Worm (Caenorhabditis elegans): ENCODE results near the gene F58G1.7.

F58G1.7 gene

ce11 chrII:12948158-12948557, at the start of gene F58G1.7:
Gene F58G1.7, minus strand, starts transcription at chrII:12948258.
- TF ChIP-seq klf-2 (GFP tag; conservative IDR thresholded peaks at IDR 0.05) (no peak), T22C8.4 (GFP tag; IDR thresholded peaks at IDR 0.05) (no peak), flt-1 (GFP tag; IDR thresholded peaks at IDR 0.05) (no peak), med-1 (GFP tag; optimal IDR thresholded peaks at IDR 0.05; ENCODE audit: insufficient read depth) (no peak), ref-1 (GFP tag; conservative IDR thresholded peaks at IDR 0.05) (no peak), cog-1 (tag; optimal IDR thresholded peaks at IDR 0.05) (no peak), tab-1 (GFP tag; IDR thresholded peaks at IDR 0.05) (no peak)

- TF ChIP-seq T22C8.4 (GFP tag; IDR thresholded peaks at IDR 0.05) (no peak), ref-1 (GFP tag; conservative IDR thresholded peaks at IDR 0.05) (no peak), med-1 (GFP tag; optimal IDR thresholded peaks at IDR 0.05; ENCODE audit: insufficient read depth) (no peak), klf-2 (GFP tag; conservative IDR thresholded peaks at IDR 0.05) (no peak), flt-1 (GFP tag; IDR thresholded peaks at IDR 0.05) (no peak), cog-1 (tag; optimal IDR thresholded peaks at IDR 0.05) (no peak), ztf-23 (GFP tag; IDR thresholded peaks at IDR 0.05) (no peak), ztf-29 (GFP tag; IDR thresholded peaks at IDR 0.05) (no peak), tab-1 (GFP tag; IDR thresholded peaks at IDR 0.05) (no peak)
These were observed 49.4 kb upstream of the F58G1.7 start, which contains the start of gene Y38F1A.7 for ce11 chrII:12997413-12997812. Gene Y38F1A.7, minus strand, starts transcription at chrII:12997804.

DNA sequence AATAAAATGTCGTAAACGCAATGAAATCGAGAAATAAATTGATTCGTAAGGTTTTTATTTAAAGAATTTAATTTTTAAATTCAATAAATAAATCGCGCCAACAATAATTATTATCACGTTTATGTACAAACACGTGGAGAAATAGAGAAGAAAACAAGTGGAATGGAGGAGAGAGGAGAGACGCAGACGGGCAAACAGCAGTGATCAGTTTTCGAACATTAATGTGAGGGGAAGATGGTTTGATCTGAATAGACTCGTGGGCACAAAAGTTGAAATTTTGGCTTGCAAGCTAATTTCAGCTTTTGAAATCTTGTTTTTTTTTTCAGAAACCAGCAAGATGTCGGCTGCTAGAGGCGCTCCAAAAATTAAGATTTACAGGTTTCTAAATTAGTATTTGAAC, 48.2 kb upstream of the F58G1.7 start, which contains the start of gene hphd-1:
Gene hphd-1 (minus strand): TSS at position 323 of the 400 bp plus-strand sequence.
- TF ChIP-seq flt-1 (GFP tag; IDR thresholded peaks at IDR 0.05), result no peak
- no peak for TF ChIP-seq cog-1 (tag; optimal IDR thresholded peaks at IDR 0.05)
- TF ChIP-seq med-1 (GFP tag; optimal IDR thresholded peaks at IDR 0.05; ENCODE audit: insufficient read depth), result no peak
- TF ChIP-seq T22C8.4 (GFP tag; IDR thresholded peaks at IDR 0.05), result no peak
- no peak for TF ChIP-seq tab-1 (GFP tag; IDR thresholded peaks at IDR 0.05)
- no peak for TF ChIP-seq klf-2 (GFP tag; conservative IDR thresholded peaks at IDR 0.05)
- TF ChIP-seq ref-1 (GFP tag; conservative IDR thresholded peaks at IDR 0.05), result no peak
- TF ChIP-seq ztf-29 (GFP tag; IDR thresholded peaks at IDR 0.05), result no peak
- no peak for TF ChIP-seq ztf-23 (GFP tag; IDR thresholded peaks at IDR 0.05)

ce11 chrII:12995322-12995721, 47.3 kb upstream of the F58G1.7 start:
- TF ChIP-seq ztf-23 (GFP tag; IDR thresholded peaks at IDR 0.05), result no peak
- no peak for TF ChIP-seq klf-2 (GFP tag; conservative IDR thresholded peaks at IDR 0.05)
- TF ChIP-seq flt-1 (GFP tag; IDR thresholded peaks at IDR 0.05), result no peak
- no peak for TF ChIP-seq T22C8.4 (GFP tag; IDR thresholded peaks at IDR 0.05)
- no peak for TF ChIP-seq ref-1 (GFP tag; conservative IDR thresholded peaks at IDR 0.05)
- no peak for TF ChIP-seq cog-1 (tag; optimal IDR thresholded peaks at IDR 0.05)
- no peak for TF ChIP-seq tab-1 (GFP tag; IDR thresholded peaks at IDR 0.05)
- TF ChIP-seq med-1 (GFP tag; optimal IDR thresholded peaks at IDR 0.05; ENCODE audit: insufficient read depth), result no peak
- no peak for TF ChIP-seq ztf-29 (GFP tag; IDR thresholded peaks at IDR 0.05)

DNA sequence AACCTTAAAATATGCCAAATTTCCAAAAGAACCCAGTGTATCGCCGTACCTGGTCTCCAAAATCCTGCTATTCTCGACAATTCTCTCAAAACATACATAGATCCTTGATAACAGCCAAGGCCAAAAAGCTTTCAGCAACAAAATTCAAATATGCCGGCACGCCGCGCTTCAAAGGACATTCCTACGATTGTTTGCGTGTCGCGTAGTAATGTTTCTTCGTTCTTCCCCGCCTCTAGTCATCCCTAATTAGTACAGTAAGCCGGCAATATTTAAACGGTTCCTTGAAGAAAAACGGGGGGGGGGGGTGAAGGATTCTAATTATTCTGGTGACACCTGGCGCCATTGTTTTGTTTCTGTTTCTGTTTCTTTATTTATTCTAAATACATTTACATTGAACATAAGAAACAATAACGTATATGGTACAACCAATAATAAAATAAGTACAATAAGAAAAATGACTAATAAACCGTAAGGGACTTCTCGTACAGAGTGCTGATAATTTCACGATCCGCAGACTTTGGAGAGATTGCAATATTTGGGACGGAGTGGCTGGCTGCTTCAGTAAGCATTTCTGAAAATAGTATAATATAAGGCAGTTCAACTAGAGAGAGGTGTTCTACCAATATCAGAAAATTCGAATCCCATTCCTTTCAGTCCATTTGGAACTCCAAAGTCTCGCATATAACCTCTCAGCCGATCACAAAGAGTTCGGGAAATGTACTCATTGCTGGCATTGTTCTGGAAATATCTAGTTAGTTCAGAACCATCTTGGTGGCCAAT, 46.1 kb upstream of the F58G1.7 start:
- TF ChIP-seq ztf-29 (GFP tag; IDR thresholded peaks at IDR 0.05) (no peak), flt-1 (GFP tag; IDR thresholded peaks at IDR 0.05) (no peak), T22C8.4 (GFP tag; IDR thresholded peaks at IDR 0.05) (no peak)

ce11 chrII:12992980-12993379, 44.9 kb upstream of the F58G1.7 start:
- no peak for TF ChIP-seq med-1 (GFP tag; optimal IDR thresholded peaks at IDR 0.05; ENCODE audit: insufficient read depth)
- no peak for TF ChIP-seq ztf-23 (GFP tag; IDR thresholded peaks at IDR 0.05)
- TF ChIP-seq tab-1 (GFP tag; IDR thresholded peaks at IDR 0.05), result no peak
- no peak for TF ChIP-seq T22C8.4 (GFP tag; IDR thresholded peaks at IDR 0.05)
- TF ChIP-seq cog-1 (tag; optimal IDR thresholded peaks at IDR 0.05), result no peak
- TF ChIP-seq klf-2 (GFP tag; conservative IDR thresholded peaks at IDR 0.05), result no peak
- TF ChIP-seq ztf-29 (GFP tag; IDR thresholded peaks at IDR 0.05), result no peak
- TF ChIP-seq ref-1 (GFP tag; conservative IDR thresholded peaks at IDR 0.05), result no peak
- no peak for TF ChIP-seq flt-1 (GFP tag; IDR thresholded peaks at IDR 0.05)

ce11 chrII:12992193-12992592, 44.1 kb upstream of the F58G1.7 start:
- TF ChIP-seq med-1 (GFP tag; optimal IDR thresholded peaks at IDR 0.05; ENCODE audit: insufficient read depth), result no peak
- TF ChIP-seq ztf-29 (GFP tag; IDR thresholded peaks at IDR 0.05), result no peak
- no peak for TF ChIP-seq flt-1 (GFP tag; IDR thresholded peaks at IDR 0.05)
- no peak for TF ChIP-seq klf-2 (GFP tag; conservative IDR thresholded peaks at IDR 0.05)
- no peak for TF ChIP-seq tab-1 (GFP tag; IDR thresholded peaks at IDR 0.05)
- TF ChIP-seq ztf-23 (GFP tag; IDR thresholded peaks at IDR 0.05), result no peak
- TF ChIP-seq cog-1 (tag; optimal IDR thresholded peaks at IDR 0.05), result no peak
- no peak for TF ChIP-seq T22C8.4 (GFP tag; IDR thresholded peaks at IDR 0.05)
- no peak for TF ChIP-seq ref-1 (GFP tag; conservative IDR thresholded peaks at IDR 0.05)

- no peak for TF ChIP-seq med-1 (GFP tag; optimal IDR thresholded peaks at IDR 0.05; ENCODE audit: insufficient read depth)
- no peak for TF ChIP-seq T22C8.4 (GFP tag; IDR thresholded peaks at IDR 0.05)
These were observed 43.5 kb upstream of the F58G1.7 start for ce11 chrII:12991594-12991993.

ce11 chrII:12990964-12991593, 43.0 kb upstream of the F58G1.7 start:
- TF ChIP-seq klf-2 (GFP tag; conservative IDR thresholded peaks at IDR 0.05) (no peak), ztf-29 (GFP tag; IDR thresholded peaks at IDR 0.05) (no peak; the same call in 1 of the 2 replicates)

DNA sequence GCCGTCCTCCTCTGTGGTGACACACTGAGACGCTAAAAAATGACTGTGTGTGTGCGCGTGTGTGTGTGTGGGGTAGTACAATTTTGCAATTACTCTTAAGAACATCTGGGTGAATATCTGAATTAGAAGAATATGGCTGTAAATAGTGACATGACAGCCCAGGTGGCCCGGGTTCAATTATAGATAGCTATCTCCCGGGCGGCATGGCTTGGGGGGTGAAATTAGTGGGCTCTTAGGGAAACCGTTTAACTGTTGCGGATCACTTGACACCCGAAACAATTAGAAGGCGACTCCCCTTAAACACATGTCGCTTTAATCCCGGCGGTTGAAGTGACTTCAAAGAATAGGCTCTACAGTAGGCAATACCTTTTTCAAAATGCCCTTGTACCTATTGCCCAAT, 42.1 kb upstream of the F58G1.7 start:
- TF ChIP-seq med-1 (GFP tag; optimal IDR thresholded peaks at IDR 0.05; ENCODE audit: insufficient read depth) (no peak), ref-1 (GFP tag; conservative IDR thresholded peaks at IDR 0.05) (no peak), klf-2 (GFP tag; conservative IDR thresholded peaks at IDR 0.05) (no peak), T22C8.4 (GFP tag; IDR thresholded peaks at IDR 0.05) (no peak), tab-1 (GFP tag; IDR thresholded peaks at IDR 0.05) (no peak), flt-1 (GFP tag; IDR thresholded peaks at IDR 0.05) (no peak), ztf-29 (GFP tag; IDR thresholded peaks at IDR 0.05) (no peak), cog-1 (tag; optimal IDR thresholded peaks at IDR 0.05) (no peak), ztf-23 (GFP tag; IDR thresholded peaks at IDR 0.05) (no peak)
